Fruit fly (Drosophila melanogaster) Kc167 (cell line): Measurements from ENCODE around the gene nerfin-1.

Source experiments
- Myc ChIP-seq: fragments of >200 bp; optimal IDR thresholded peaks from 2 replicates; lab custom pipeline; 2017; ENCODE audit warnings: missing external identifiers
- Sin3A ChIP-seq: fragments of >200 bp; optimal IDR thresholded peaks from 2 replicates; lab custom pipeline; 2018; ENCODE audit warnings: missing external identifiers
- h ChIP-seq: fragments of >200 bp; optimal IDR thresholded peaks from 3 replicates; lab custom pipeline; 2018; ENCODE audit warnings: missing external identifiers
- insv ChIP-seq: fragments of >200 bp; optimal IDR thresholded peaks from 3 replicates; lab custom pipeline; 2018; ENCODE audit warnings: missing external identifiers
- psq ChIP-seq: fragments of >200 bp; optimal IDR thresholded peaks from 2 replicates; lab custom pipeline; 2017; ENCODE audit warnings: missing external identifiers
- ttk ChIP-seq: sonication (Bioruptor generic); optimal IDR thresholded peaks from 2 replicates; lab custom pipeline; 2017; ENCODE audit warnings: missing external identifiers

nerfin-1 gene

DNA sequence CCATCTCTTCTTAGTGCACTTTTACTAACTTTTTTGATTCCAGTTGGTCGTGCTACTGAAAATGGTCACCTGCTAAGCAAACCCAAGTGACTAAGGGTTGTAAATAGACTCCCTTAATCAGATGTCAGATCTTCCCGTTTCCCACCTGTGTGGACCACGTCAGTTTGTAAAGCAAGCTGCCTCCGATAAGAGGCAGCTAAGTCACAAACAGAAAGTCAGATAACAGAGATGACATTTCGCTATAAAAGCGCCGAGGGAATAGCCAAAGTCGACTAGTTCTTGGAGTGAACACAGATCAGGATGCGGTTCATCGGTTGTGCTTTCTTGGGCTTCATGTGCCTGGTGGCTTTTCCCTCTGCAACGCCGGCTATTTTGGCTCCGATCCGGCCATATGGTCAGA, 6.3 kb upstream of the nerfin-1 start, which contains the start of gene mat:
mat (plus strand) TSS at position 301 of the 400 bp plus-strand sequence.
- TF ChIP-seq insv (lab: Kevin White, UChicago) (no peak), h (lab: Kevin White, UChicago) (no peak), Sin3A (no peak), psq (lab: Kevin White, UChicago) (no peak), ttk (lab: Kevin White, UChicago) (no peak), Myc (lab: Kevin White, UChicago) (no peak)

DNA sequence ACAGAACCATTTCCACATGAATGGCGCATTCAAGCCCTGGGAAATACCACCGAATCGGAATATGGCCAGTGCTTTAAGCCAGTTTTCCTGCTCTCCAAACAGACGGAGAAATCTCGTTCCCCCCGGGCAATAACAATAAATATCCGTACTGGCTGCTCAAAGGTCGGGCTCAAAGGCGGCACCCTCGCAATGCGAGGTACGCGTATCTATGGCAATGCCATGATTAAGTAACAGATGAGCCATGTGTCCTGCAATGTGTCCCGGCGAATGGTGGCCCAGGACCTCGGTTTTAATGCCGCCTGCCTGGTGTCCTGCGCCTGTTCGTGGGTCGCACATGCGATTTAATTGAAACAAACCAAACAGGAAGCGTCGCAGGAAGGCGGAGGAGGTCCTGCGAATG, 5.0 kb upstream of the nerfin-1 start:
- TF ChIP-seq psq (lab: Kevin White, UChicago) (no peak), h (lab: Kevin White, UChicago) (no peak), ttk (lab: Kevin White, UChicago) (no peak), Myc (lab: Kevin White, UChicago) (no peak), Sin3A (no peak), insv (lab: Kevin White, UChicago) (no peak)

DNA sequence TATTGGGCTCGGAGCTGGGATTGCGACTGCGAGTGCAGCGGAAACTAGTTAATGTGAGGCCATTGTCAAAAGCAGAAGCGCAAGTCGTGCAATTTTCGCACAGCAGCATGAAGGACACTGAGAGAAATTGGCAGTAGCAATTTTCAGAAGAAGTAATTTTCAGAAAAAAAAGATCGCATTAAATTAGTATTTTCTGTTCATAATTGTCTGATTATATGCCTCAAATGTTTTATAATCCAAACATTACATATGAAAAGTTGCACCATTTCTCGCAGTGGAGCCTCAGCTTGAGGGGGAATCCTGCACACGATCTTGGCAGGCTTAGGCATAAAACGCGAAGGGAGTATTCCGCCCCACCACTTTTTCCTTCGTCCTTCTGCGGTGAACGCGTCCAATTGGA, 4.5 kb upstream of the nerfin-1 start:
- TF ChIP-seq insv (lab: Kevin White, UChicago) (no peak), Myc (lab: Kevin White, UChicago) (no peak), ttk (lab: Kevin White, UChicago) (no peak), Sin3A (no peak), h (lab: Kevin White, UChicago) (no peak), psq (lab: Kevin White, UChicago) (no peak)

DNA sequence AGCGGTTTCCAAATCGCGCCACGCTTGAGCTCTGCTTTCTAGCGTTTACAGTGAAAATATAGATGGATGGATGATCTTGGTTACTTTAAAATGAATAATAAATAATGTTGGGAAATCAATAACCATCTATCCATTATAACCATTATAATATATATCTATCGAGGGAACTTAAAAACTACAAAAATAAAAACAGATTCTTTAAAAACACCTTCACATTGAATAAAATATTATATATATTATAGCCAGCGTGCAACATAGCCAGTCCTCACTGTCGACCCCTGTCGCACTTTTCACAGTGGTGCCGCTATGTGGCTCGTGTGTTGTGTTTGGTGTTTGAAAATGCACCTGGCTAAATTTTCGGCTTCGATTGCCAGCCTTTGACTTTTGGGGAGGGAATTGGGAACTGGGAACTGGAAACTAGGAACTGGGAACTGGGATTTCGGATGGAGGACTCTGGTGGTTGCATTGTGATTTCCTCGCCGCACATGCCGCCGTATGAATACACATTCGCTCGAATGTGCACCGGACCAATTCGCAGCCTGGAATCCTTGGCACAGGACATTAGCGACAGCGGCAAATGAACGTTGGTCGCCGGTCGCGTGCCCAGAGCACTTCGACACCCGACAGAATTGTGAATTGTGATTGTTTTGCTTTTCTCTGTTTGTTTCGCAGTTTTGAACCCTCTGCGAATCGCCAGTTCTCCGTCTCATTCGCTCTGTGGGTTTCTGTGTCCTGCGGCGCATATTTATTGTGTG, 3.7 kb upstream of the nerfin-1 start:
- no peak for TF ChIP-seq h (lab: Kevin White, UChicago)
- no peak for TF ChIP-seq Sin3A
- TF ChIP-seq psq (lab: Kevin White, UChicago), result no peak
- no peak for TF ChIP-seq ttk (lab: Kevin White, UChicago)
- TF ChIP-seq Myc (lab: Kevin White, UChicago), result no peak
- no peak for TF ChIP-seq insv (lab: Kevin White, UChicago)

DNA sequence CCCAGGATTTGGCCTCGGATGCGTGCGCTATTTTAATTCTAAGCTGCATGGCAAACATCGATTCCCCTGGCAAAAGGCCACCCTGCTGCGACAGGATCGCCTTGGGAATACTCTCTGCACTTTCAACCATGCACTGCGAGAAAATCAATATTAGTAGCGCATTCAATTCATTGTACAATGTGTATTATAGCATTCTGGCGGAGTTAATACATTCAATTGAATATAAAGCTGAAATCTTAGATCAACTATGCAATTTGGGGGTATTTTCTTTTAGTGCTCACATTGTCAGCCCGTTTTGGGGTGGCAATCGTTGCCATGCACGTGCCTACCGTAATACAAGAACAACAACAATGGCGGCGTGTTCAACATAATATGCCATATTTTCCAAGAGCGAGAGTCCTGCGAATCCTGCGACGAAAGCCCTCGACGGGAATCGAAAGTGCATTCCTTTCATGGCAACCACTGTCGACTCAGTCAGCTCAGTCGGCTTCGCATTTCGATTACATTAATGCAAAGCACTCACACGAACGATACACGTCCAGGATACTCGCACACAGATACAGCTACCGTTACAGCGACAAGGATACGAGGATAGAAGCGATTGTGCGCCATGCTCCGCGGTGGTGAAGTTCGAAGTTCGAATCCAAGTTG, 1.1 kb upstream of the nerfin-1 start:
- no peak for TF ChIP-seq ttk (lab: Kevin White, UChicago)
- no peak for TF ChIP-seq Myc (lab: Kevin White, UChicago)
- TF ChIP-seq Sin3A, result no peak
- TF ChIP-seq insv (lab: Kevin White, UChicago), result no peak
- TF ChIP-seq h (lab: Kevin White, UChicago), result no peak
- TF ChIP-seq psq (lab: Kevin White, UChicago), result no peak

DNA sequence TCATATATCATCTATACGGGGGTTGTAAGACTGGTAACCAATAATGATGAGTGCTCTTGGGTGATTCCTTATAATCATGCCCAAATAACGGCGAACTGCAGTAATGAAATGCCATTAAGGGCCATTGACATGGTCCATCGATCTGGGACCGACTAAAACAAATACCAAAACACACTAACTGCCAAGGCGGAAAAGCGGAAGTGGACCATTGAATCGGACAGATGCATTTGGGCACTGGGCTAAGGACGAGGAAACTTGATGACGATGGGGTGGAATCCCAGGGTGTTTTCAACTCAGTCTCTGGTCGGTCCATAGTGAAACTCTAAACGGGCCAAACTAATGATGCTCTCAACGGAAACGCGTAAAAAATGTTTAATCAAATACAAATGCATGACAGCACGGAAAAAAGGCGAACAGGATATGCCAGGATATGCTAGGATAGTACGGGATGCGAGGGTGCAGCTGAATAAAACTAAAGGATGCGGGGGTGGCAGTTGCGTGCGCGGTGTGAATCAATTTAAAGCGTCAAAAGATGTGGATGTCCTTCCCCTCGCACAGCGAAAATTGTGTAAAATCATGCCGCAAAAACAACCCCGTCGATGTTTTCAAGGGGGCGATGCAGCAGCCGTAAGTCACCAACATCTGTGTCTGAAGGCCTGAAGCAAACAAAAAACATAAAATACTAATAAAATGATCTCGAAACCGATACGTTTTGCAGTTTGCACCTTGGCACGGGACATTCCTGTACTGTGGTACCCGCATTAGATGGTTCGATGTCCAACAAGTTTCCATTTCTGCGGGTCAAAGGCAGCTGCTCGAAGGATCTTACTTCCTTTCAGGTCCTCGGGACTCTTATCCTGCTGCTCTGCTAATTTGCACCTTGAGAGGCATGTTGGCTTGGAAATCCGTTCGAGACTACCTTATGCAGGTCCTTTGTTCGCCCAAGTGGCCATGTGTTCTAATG, 3.8 kb downstream of the nerfin-1 start:
- TF ChIP-seq h (lab: Kevin White, UChicago) (no peak), Myc (lab: Kevin White, UChicago) (no peak), insv (lab: Kevin White, UChicago) (no peak), ttk (lab: Kevin White, UChicago) (no peak), Sin3A (no peak), psq (lab: Kevin White, UChicago) (no peak)

DNA sequence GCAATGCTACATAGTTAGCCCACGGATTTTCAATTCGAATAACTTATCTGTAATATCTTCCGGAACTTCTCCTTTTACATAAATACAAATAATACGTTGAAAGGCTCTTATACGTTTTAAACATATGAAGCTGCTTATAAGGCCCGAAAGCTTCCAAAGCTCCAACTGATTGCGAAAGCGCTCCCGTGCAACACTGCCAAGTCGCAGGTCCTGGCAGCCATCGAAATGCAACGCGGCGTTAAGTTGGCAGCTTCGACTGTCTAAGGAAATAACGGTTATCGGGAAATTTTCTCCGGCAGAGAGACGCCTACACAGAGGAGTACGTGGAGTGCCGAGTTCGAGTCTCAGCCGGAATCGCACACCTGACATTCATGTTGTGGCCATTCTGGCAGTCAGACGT, 4.8 kb downstream of the nerfin-1 start, which contains the start of gene Glut1:
Glut1 (plus strand) TSS at position 393 of the 400 bp plus-strand sequence.
- no peak for TF ChIP-seq h (lab: Kevin White, UChicago)
- no peak for TF ChIP-seq Sin3A
- TF ChIP-seq Myc (lab: Kevin White, UChicago), result no peak
- TF ChIP-seq insv (lab: Kevin White, UChicago), result no peak
- TF ChIP-seq ttk (lab: Kevin White, UChicago), result no peak
- no peak for TF ChIP-seq psq (lab: Kevin White, UChicago)

DNA sequence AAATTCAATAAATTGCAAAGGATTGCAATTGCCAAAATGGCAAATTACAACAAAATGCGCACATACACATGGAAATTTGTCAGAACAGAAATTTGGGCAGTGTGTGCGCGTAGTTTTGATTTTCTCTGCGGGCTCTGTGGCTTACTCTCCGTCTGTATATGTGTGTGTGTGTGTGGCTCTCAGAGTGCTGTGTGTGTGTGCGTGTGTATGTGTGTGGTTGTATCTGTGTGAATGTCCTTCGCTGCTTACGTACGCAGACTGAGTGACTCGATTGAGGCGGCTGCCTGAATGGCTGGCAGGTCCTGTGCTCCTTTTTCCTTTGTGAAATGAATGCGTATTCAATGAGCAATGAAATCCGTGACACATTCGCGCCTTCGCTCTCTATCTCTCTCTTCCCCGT, 5.9 kb downstream of the nerfin-1 start:
- TF ChIP-seq insv (lab: Kevin White, UChicago) (no peak), psq (lab: Kevin White, UChicago) (no peak), Myc (lab: Kevin White, UChicago) (no peak), Sin3A (no peak), ttk (lab: Kevin White, UChicago) (no peak), h (lab: Kevin White, UChicago) (no peak)

DNA sequence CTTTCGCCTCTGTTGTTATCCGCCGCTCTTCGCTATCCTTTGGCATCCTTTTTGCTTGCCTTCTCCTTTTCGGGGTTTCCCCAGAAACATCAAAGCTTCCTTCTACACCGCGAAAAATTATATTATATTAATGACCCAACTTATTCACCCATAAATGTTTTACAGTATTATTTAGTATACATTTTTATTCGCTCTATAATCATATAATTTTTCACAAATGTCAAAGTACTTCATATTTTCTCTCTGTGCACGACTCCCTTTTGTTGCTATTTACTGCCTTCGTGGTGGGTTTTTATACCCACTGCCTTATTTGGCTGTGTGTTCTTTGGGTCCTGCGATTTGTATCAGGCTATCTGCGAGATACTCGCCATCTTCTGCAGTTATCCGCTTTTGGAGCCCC, 8.3 kb downstream of the nerfin-1 start:
- TF ChIP-seq ttk (lab: Kevin White, UChicago) (no peak), insv (lab: Kevin White, UChicago) (no peak), h (lab: Kevin White, UChicago) (no peak), Myc (lab: Kevin White, UChicago) (no peak), Sin3A (no peak), psq (lab: Kevin White, UChicago) (no peak)

DNA sequence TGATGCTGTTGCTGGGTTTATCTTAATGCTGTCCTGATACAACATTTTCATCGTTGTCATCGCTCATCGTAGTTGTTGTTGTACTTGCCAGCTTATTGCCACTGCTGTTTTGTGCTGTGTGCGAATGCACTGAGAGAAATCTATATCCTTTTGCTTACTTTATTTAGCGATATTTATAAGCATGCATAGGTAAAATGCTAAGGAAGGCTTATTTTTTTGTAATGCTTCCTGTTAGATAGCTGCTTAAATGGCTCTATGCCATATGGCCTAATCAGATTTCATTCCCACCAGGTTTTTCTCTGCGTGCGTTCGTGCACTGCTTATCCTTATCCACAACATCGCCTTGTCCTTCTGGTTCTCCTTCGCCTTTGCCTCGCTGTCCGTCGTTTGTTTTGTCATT, 43.2 kb downstream of the nerfin-1 start:
- TF ChIP-seq insv (lab: Kevin White, UChicago) (no peak), ttk (lab: Kevin White, UChicago) (no peak), Sin3A (no peak), h (lab: Kevin White, UChicago) (no peak), psq (lab: Kevin White, UChicago) (no peak), Myc (lab: Kevin White, UChicago) (no peak)

DNA sequence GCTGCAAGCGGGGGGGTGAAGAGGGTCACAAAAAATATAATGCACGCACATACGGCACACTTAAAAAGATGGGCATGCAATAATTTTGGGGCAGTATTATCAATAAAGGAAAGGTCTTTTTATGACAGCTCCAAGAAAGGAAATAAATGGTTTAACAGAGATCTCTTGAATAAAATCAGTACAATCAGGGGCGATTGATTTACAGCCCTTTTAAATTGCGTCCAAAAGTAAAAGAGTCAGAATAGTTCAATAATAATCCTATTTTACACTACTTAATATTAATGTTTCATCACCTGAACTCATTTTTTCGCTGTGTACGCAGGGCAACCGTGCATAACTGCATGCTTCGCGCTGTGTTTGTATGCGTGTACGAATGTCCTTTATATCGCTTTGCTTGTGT, 48.0 kb downstream of the nerfin-1 start:
- no peak for TF ChIP-seq insv (lab: Kevin White, UChicago)
- no peak for TF ChIP-seq Sin3A
- no peak for TF ChIP-seq psq (lab: Kevin White, UChicago)
- no peak for TF ChIP-seq h (lab: Kevin White, UChicago)
- no peak for TF ChIP-seq ttk (lab: Kevin White, UChicago)
- no peak for TF ChIP-seq Myc (lab: Kevin White, UChicago)
